Worm (Caenorhabditis elegans) whole organism, L4/young adult: Measurements from ENCODE around the gene Y47G7B.2.

Source experiments
- W03F9.2 ChIP-seq: fragments of 150-350 bp; optimal IDR thresholded peaks from 2 replicates; lab custom pipeline; 2014; ENCODE audit warnings: missing biosample characterization, missing genetic modification characterization
- dao-5 ChIP-seq: sonication (generic microtip); optimal IDR thresholded peaks from 2 replicates; lab custom pipeline; 2016; ENCODE audit warnings: missing genotype, missing genetic modification characterization, moderate library complexity, missing compliant biosample characterization
- him-1 ChIP-seq: sonication (generic microtip); optimal IDR thresholded peaks from 2 replicates; lab custom pipeline; 2016; ENCODE audit warnings: missing genotype, missing genetic modification reagents, missing genetic modification characterization, missing compliant biosample characterization

ce11 chrII:2726774-2727173 is 19.0 kb upstream of the Y47G7B.2 start:
- TF ChIP-seq him-1 (tag; lab: Kevin White, UChicago) (no peak), W03F9.2 (tag; lab: Kevin White, UChicago) (no peak), dao-5 (tag; lab: Kevin White, UChicago) (no peak)
